Fruit fly (Drosophila melanogaster): ENCODE measurements around the gene CG14551.

The CG14551 gene

DNA sequence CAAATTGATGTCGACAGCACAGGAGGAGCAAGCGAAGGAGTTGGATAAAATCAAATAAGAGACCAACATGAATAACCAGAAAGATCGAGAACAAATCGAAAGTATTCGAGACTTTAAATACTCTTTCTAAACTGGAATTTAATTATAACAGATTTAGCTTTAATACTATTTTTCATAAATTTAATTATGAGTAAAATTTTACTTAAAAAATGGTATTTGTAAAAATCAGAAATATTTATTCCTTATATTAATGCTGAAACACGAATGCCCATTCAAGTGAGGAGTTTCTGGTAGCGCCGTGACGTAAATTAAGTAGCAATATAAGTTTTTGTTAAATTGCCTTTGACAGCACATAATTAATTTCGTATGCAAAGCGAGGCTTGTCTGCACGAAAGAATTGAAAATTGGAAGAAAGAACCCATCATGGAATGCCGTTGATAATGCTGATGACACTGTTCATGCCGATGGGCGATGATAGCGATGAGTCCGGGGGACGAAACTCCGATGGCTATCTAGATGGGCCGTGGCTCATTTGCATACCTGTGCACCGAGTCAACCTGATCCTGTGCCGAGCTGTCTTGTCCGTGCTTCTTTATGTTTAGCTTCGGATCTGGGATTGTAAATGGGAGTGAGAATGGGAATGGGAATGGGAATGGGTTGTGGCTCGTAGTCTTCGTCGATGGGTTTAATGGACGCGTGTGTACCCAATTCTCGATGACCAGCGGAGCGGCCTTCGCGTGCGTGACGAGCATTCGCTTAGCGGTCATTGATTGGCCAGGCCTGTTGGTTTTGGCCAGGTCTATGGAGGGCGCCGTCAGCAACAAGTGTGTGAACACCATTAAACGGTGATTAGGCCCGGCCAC is 49.8 kb downstream of the CG14551 start:
- no peak for TF ChIP-seq Six4 (GFP tag; optimal IDR thresholded peaks at IDR 0.05)
- no peak for TF ChIP-seq wdn (GFP tag; IDR thresholded peaks at IDR 0.05)
- TF ChIP-seq run (tag; optimal IDR thresholded peaks at IDR 0.05), result no peak
- TF ChIP-seq grau (tag; optimal IDR thresholded peaks at IDR 0.05), result peak; percentile 57
- no peak for TF ChIP-seq trh (GFP tag; optimal IDR thresholded peaks at IDR 0.05)
- no peak for TF ChIP-seq CrebB (tag; optimal IDR thresholded peaks at IDR 0.05)
- TF ChIP-seq chif (GFP tag; optimal IDR thresholded peaks at IDR 0.05), result no peak
- TF ChIP-seq cg (GFP tag; optimal IDR thresholded peaks at IDR 0.05), result no peak
- TF ChIP-seq Nf-YB (GFP tag; optimal IDR thresholded peaks at IDR 0.05), result peak; percentile 57
- TF ChIP-seq CG13894 (tag; optimal IDR thresholded peaks at IDR 0.05), result no peak
- peak; percentile 45 for TF ChIP-seq Oli (tag; optimal IDR thresholded peaks at IDR 0.05)
- TF ChIP-seq CG10267 (tag; optimal IDR thresholded peaks at IDR 0.05), result peak; percentile 74
- peak; percentile 29 for TF ChIP-seq tap (tag; optimal IDR thresholded peaks at IDR 0.05)
- no peak for TF ChIP-seq CG10209 (GFP tag; optimal IDR thresholded peaks at IDR 0.05)
- peak; percentile 86 for TF ChIP-seq CG15601 (tag; optimal IDR thresholded peaks at IDR 0.05)
- no peak for TF ChIP-seq Doc2 (GFP tag; IDR thresholded peaks at IDR 0.05)
- TF ChIP-seq gt (GFP tag; IDR thresholded peaks at IDR 0.05), result no peak
- TF ChIP-seq CG6254 (GFP tag; optimal IDR thresholded peaks at IDR 0.05), result peak; percentile 6
- peak; percentile 5 for TF ChIP-seq CG6813 (GFP tag; optimal IDR thresholded peaks at IDR 0.05)
- TF ChIP-seq CG2875 (GFP tag; optimal IDR thresholded peaks at IDR 0.05), result no peak
- peak; percentile 73 for TF ChIP-seq Med (GFP tag)
- TF ChIP-seq ems (GFP tag; optimal IDR thresholded peaks at IDR 0.05), result no peak
- TF ChIP-seq HHEX (GFP tag; optimal IDR thresholded peaks at IDR 0.05), result no peak
- no peak for TF ChIP-seq CG34224 (GFP tag; IDR thresholded peaks at IDR 0.05; ENCODE audit: partially characterized antibody)
- peak; percentile 84 for TF ChIP-seq CG33557 (GFP tag; optimal IDR thresholded peaks at IDR 0.05)
- peak; percentile 47; the same call in 1 of the 2 replicates for TF ChIP-seq ara (GFP tag; IDR thresholded peaks at IDR 0.05)
- TF ChIP-seq Ptx1 (GFP tag; IDR thresholded peaks at IDR 0.05), result 0 out of 2 replicates have a peak, but pooled peaks have one; percentile 45
- TF ChIP-seq ATbp (GFP tag; optimal IDR thresholded peaks at IDR 0.05), result no peak
- peak; percentile 29 for TF ChIP-seq CG7271 (tag; optimal IDR thresholded peaks at IDR 0.05)
- TF ChIP-seq nerfin-1 (tag; optimal IDR thresholded peaks at IDR 0.05), result peak; percentile 41
- no peak for TF ChIP-seq Hmx (GFP tag; optimal IDR thresholded peaks at IDR 0.05)
- peak; percentile 63 for TF ChIP-seq row (GFP tag; IDR thresholded peaks at IDR 0.05)
- TF ChIP-seq nmo (GFP tag; optimal IDR thresholded peaks at IDR 0.05), result peak; percentile 74
- peak; percentile 86 for TF ChIP-seq CG2712 (tag; optimal IDR thresholded peaks at IDR 0.05)
- peak; percentile 47 for TF ChIP-seq CG9727 (GFP tag; optimal IDR thresholded peaks at IDR 0.05)
- peak; percentile 26 for TF ChIP-seq CG12104 (GFP tag; optimal IDR thresholded peaks at IDR 0.05)
- no peak for TF ChIP-seq CG18476 (GFP tag; optimal IDR thresholded peaks at IDR 0.05)
- no peak for TF ChIP-seq klu (GFP tag; IDR thresholded peaks at IDR 0.05)
- TF ChIP-seq CG32532 (GFP tag; IDR thresholded peaks at IDR 0.05), result peak; percentile 23; the same call in 1 of the 2 replicates
- TF ChIP-seq CG8359 (GFP tag; optimal IDR thresholded peaks at IDR 0.05; ENCODE audit: borderline replicate concordance), result no peak
- 0 out of 2 replicates have a peak, but pooled peaks have one; percentile 17 for TF ChIP-seq Awh (GFP tag; IDR thresholded peaks at IDR 0.05)
- peak; percentile 34; the same call in 1 of the 2 replicates for TF ChIP-seq chm (GFP tag; IDR thresholded peaks at IDR 0.05)
- no peak for TF ChIP-seq CG8281 (tag; optimal IDR thresholded peaks at IDR 0.05)
- TF ChIP-seq CG10979 (tag; optimal IDR thresholded peaks at IDR 0.05), result peak; percentile 84
- no peak for TF ChIP-seq croc (GFP tag; conservative IDR thresholded peaks at IDR 0.05)
- no peak for TF ChIP-seq CG2199 (GFP tag; IDR thresholded peaks at IDR 0.05)
- no peak for TF ChIP-seq sc (optimal IDR thresholded peaks at IDR 0.05)
- peak; percentile 39 for TF ChIP-seq sc (GFP tag; optimal IDR thresholded peaks at IDR 0.05)

All from whole organism, embryonic.